Worm (Caenorhabditis elegans) whole organism, late embryonic: Measurements from ENCODE around the gene abf-4.

Source experiments
- ceh-14 ChIP-seq: sonication (generic microtip); optimal IDR thresholded peaks from 2 replicates; lab custom pipeline; 2016; ENCODE audit warnings: missing genotype, missing genetic modification characterization, missing compliant biosample characterization
- ceh-9 ChIP-seq: sonication (generic microtip); optimal IDR thresholded peaks from 2 replicates; lab custom pipeline; 2016; ENCODE audit warnings: mild to moderate bottlenecking, missing genetic modification characterization, inconsistent platforms, missing compliant biosample characterization
- elt-4 ChIP-seq: sonication (generic microtip); optimal IDR thresholded peaks from 2 replicates; lab custom pipeline; 2016; ENCODE audit warnings: missing genetic modification characterization, missing compliant biosample characterization
- gmeb-2 ChIP-seq: sonication (generic microtip); optimal IDR thresholded peaks from 2 replicates; lab custom pipeline; 2016; ENCODE audit warnings: missing genetic modification characterization, inconsistent platforms, missing compliant biosample characterization
- pqm-1 ChIP-seq: sonication (generic microtip); optimal IDR thresholded peaks from 2 replicates; lab custom pipeline; 2016; ENCODE audit warnings: missing genetic modification characterization, missing compliant biosample characterization
- tbx-2 ChIP-seq: sonication (generic microtip); optimal IDR thresholded peaks from 2 replicates; lab custom pipeline; 2016; ENCODE audit warnings: missing genetic modification characterization, missing compliant biosample characterization
- ztf-16 ChIP-seq: sonication (generic microtip); optimal IDR thresholded peaks from 2 replicates; lab custom pipeline; 2017; ENCODE audit warnings: missing genetic modification characterization, missing compliant biosample characterization

DNA sequence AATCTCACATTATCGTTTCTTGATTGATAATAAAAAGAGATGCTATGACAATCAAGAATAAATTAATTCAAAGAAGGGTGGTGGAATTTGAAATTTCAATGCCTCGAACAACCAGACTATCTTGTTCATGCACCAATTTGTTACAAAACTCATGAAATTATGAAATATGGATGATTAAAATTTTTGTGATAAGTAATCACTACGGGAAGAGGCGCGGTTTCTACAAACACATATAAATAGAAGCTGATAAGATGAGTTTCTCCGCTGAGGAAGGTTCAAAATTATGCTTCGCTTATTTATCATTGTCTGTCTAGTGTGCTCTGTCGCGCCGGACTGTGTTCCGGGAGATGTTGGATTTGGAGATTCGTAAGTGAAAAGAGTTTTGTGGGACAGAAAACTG lies 43.7 kb downstream of the abf-4 start:
- TF ChIP-seq elt-4 (tag; lab: Kevin White, UChicago) (no peak), pqm-1 (no peak), gmeb-2 (tag; lab: Kevin White, UChicago) (no peak), ztf-16 (no peak), tbx-2 (no peak), ceh-14 (no peak), ceh-9 (no peak)
